Worm (Caenorhabditis elegans) whole organism, young adult: ENCODE measurements around the gene set-21.
A peak's percentile ranks its signal among the peaks of the same experiment; 100 is the strongest.

ENCODE experiments used
- B0019.2 ChIP-seq: fragments of 200-800 bp; sonication (Bioruptor generic); conservative IDR thresholded peaks from 2 replicates; pipeline ENCODE4 v1.3.6; 2022; ENCODE audit warnings: missing genetic modification reagents, missing genetic modification characterization, missing compliant biosample characterization
- D2030.7 ChIP-seq: fragments of 200-800 bp; sonication (Bioruptor generic); IDR thresholded peaks from 2 replicates; pipeline ENCODE4 v1.3.6; 2022; ENCODE audit warnings: missing genetic modification reagents, missing genetic modification characterization, missing compliant biosample characterization
- F23B12.7 ChIP-seq: sonication (generic microtip); optimal IDR thresholded peaks from 2 replicates; lab custom pipeline; 2017; ENCODE audit warnings: missing genetic modification characterization, mild to moderate bottlenecking, missing compliant biosample characterization, antibody characterized with exemption, moderate library complexity; ENCODE audit not compliant: insufficient read depth
- F33H1.4 ChIP-seq: fragments of 200-800 bp; sonication (Bioruptor generic); IDR thresholded peaks from 2 replicates; pipeline ENCODE4 v1.3.6; 2022; ENCODE audit warnings: missing genetic modification reagents, missing genetic modification characterization, missing compliant biosample characterization
- F37B4.10 ChIP-seq: fragments of 200-800 bp; sonication (Bioruptor generic); IDR thresholded peaks from 2 replicates; pipeline ENCODE4 v1.3.6; 2022; ENCODE audit warnings: missing genetic modification characterization, missing compliant biosample characterization
- F52B5.7 ChIP-seq: sonication (generic microtip); optimal IDR thresholded peaks from 2 replicates; lab custom pipeline; 2016; ENCODE audit warnings: mild to moderate bottlenecking, missing genetic modification characterization, missing compliant biosample characterization
- K12H6.12 ChIP-seq: fragments of 200-800 bp; sonication (Bioruptor generic); optimal IDR thresholded peaks from 2 replicates; lab custom pipeline; 2018; ENCODE audit warnings: mild to moderate bottlenecking, missing genetic modification characterization, missing compliant biosample characterization
- T26A5.8 ChIP-seq: sonication (generic microtip); optimal IDR thresholded peaks from 2 replicates; lab custom pipeline; 2016; ENCODE audit warnings: missing genetic modification characterization, missing compliant biosample characterization
- akir-1 ChIP-seq: fragments of 200-800 bp; sonication (Bioruptor generic); optimal IDR thresholded peaks from 2 replicates; lab custom pipeline; 2018; ENCODE audit warnings: mild to moderate bottlenecking, missing genetic modification characterization, moderate library complexity, missing compliant biosample characterization
- aptf-3 ChIP-seq: fragments of 200-800 bp; sonication (Bioruptor generic); IDR thresholded peaks from 2 replicates; pipeline ENCODE4 v1.3.6; 2022; ENCODE audit warnings: missing genetic modification characterization, missing compliant biosample characterization
- atf-7 ChIP-seq: sonication (generic microtip); optimal IDR thresholded peaks from 2 replicates; lab custom pipeline; 2017; ENCODE audit warnings: mild to moderate bottlenecking, missing genetic modification characterization, missing compliant biosample characterization
- attf-6 ChIP-seq: fragments of 200-800 bp; sonication (Bioruptor generic); IDR thresholded peaks from 2 replicates; pipeline ENCODE4 v1.3.6; 2022; ENCODE audit warnings: missing genetic modification reagents, missing genetic modification characterization, missing compliant biosample characterization
- bed-1 ChIP-seq: fragments of 200-800 bp; sonication (Bioruptor generic); IDR thresholded peaks from 2 replicates; pipeline ENCODE4 v1.3.6; 2022; ENCODE audit warnings: missing genetic modification reagents, missing genetic modification characterization, missing compliant biosample characterization
- ceh-40 ChIP-seq: fragments of 200-800 bp; sonication (Bioruptor generic); IDR thresholded peaks from 2 replicates; pipeline ENCODE4 v1.3.6; 2022; ENCODE audit warnings: missing genetic modification characterization, missing compliant biosample characterization
- chd-7 ChIP-seq: sonication (generic microtip); optimal IDR thresholded peaks from 2 replicates; lab custom pipeline; 2016; ENCODE audit warnings: mild to moderate bottlenecking, missing genetic modification characterization, moderate library complexity, missing compliant biosample characterization
- dpl-1 ChIP-seq: fragments of 150-350 bp; optimal IDR thresholded peaks from 2 replicates; lab custom pipeline; 2014; ENCODE audit warnings: missing biosample characterization, missing genetic modification reagents, missing genetic modification characterization
- efl-1 ChIP-seq: fragments of 150-350 bp; optimal IDR thresholded peaks from 2 replicates; lab custom pipeline; 2014; ENCODE audit warnings: missing biosample characterization, missing genetic modification reagents, missing genetic modification characterization
- egl-18 ChIP-seq: fragments of 200-800 bp; sonication (Bioruptor generic); IDR thresholded peaks from 2 replicates; pipeline ENCODE4 v1.3.6; 2022; ENCODE audit warnings: missing genetic modification reagents, missing genetic modification characterization, missing compliant biosample characterization
- egl-44 ChIP-seq: fragments of 200-800 bp; sonication (Bioruptor generic); IDR thresholded peaks from 2 replicates; pipeline ENCODE4 v1.3.6; 2022; ENCODE audit warnings: missing genetic modification reagents, missing genetic modification characterization, missing compliant biosample characterization
- ekl-4 ChIP-seq: fragments of 200-800 bp; sonication (Bioruptor generic); IDR thresholded peaks from 2 replicates; pipeline ENCODE4 v1.3.6; 2022; ENCODE audit warnings: missing genetic modification reagents, missing genetic modification characterization, missing compliant biosample characterization
- hlh-12 ChIP-seq: sonication (generic microtip); optimal IDR thresholded peaks from 2 replicates; lab custom pipeline; 2016; ENCODE audit warnings: missing genetic modification characterization, missing compliant biosample characterization
- hmg-1.2 ChIP-seq: fragments of 200-800 bp; sonication (Bioruptor generic); IDR thresholded peaks from 2 replicates; pipeline ENCODE4 v1.3.6; 2022; ENCODE audit warnings: missing genetic modification reagents, missing genetic modification characterization, missing compliant biosample characterization
- hsf-1 ChIP-seq: fragments of 200-800 bp; sonication (Bioruptor generic); IDR thresholded peaks from 2 replicates; pipeline ENCODE4 v1.3.6; 2022; ENCODE audit warnings: missing genetic modification reagents, missing genetic modification characterization, missing compliant biosample characterization
- lag-1 ChIP-seq: fragments of 200-800 bp; sonication (Bioruptor generic); IDR thresholded peaks from 2 replicates; pipeline ENCODE4 v1.3.6; 2022; ENCODE audit warnings: missing genetic modification reagents, missing genetic modification characterization, missing compliant biosample characterization
- let-526 ChIP-seq: fragments of 200-800 bp; sonication (Bioruptor generic); IDR thresholded peaks from 2 replicates; pipeline ENCODE4 v1.3.6; 2022; ENCODE audit warnings: missing genetic modification reagents, missing genetic modification characterization, missing compliant biosample characterization
- let-607 ChIP-seq, 2 experiments: fragments of 200-800 bp in 1 of 2; sonication (Bioruptor generic) in 1 of 2; sonication (generic microtip) in 1 of 2; optimal IDR thresholded peaks; 2 replicates each; lab custom pipeline; 2016 to 2018; ENCODE audit warnings: mild to moderate bottlenecking in 2 of 2, missing compliant biosample characterization in 2 of 2, missing genetic modification characterization in 2 of 2, moderate library complexity in 2 of 2, missing genotype in 1 of 2
- lin-26 ChIP-seq: fragments of 200-800 bp; sonication (Bioruptor generic); IDR thresholded peaks from 2 replicates; pipeline ENCODE4 v1.3.6; 2022; ENCODE audit warnings: missing genetic modification reagents, missing genetic modification characterization, missing compliant biosample characterization
- lin-35 ChIP-seq, 3 experiments: fragments of 150-350 bp in 2 of 3; sonication (generic microtip) in 1 of 3; optimal IDR thresholded peaks; 2 replicates each; lab custom pipeline; 2014 to 2018; ENCODE audit warnings: missing biosample characterization in 3 of 3, missing genetic modification characterization in 3 of 3, missing genetic modification reagents in 3 of 3
- lin-40 ChIP-seq: sonication (generic microtip); optimal IDR thresholded peaks from 2 replicates; lab custom pipeline; 2016; ENCODE audit warnings: missing genetic modification characterization, mild to moderate bottlenecking, missing compliant biosample characterization, missing genotype, missing genetic modification reagents
- lin-54 ChIP-seq: fragments of 200-800 bp; sonication (Bioruptor generic); optimal IDR thresholded peaks from 2 replicates; lab custom pipeline; 2018; ENCODE audit warnings: mild to moderate bottlenecking, missing genetic modification characterization, missing compliant biosample characterization
- lir-1 ChIP-seq: fragments of 200-800 bp; sonication (Bioruptor generic); conservative IDR thresholded peaks from 2 replicates; pipeline ENCODE4 v1.3.6; 2022; ENCODE audit warnings: missing genetic modification reagents, missing genetic modification characterization, missing compliant biosample characterization
- lsl-1 ChIP-seq: fragments of 200-800 bp; sonication (Bioruptor generic); optimal IDR thresholded peaks from 2 replicates; lab custom pipeline; 2018; ENCODE audit warnings: mild to moderate bottlenecking, missing genetic modification characterization, moderate library complexity, missing compliant biosample characterization
- lsy-27 ChIP-seq: sonication (generic microtip); optimal IDR thresholded peaks from 2 replicates; lab custom pipeline; 2017; ENCODE audit warnings: missing genetic modification characterization, mild to moderate bottlenecking, missing compliant biosample characterization, antibody characterized with exemption, missing genotype, borderline replicate concordance; ENCODE audit not compliant: insufficient read depth
- mcd-1 ChIP-seq: fragments of 200-800 bp; sonication (Bioruptor generic); IDR thresholded peaks from 2 replicates; pipeline ENCODE4 v1.3.6; 2022; ENCODE audit warnings: missing genetic modification reagents, missing genetic modification characterization, missing compliant biosample characterization
- mel-28 ChIP-seq: sonication (generic microtip); optimal IDR thresholded peaks from 2 replicates; lab custom pipeline; 2016; ENCODE audit warnings: borderline replicate concordance, mild to moderate bottlenecking, missing genetic modification characterization, missing compliant biosample characterization
- mes-4 ChIP-seq: sonication (generic microtip); optimal IDR thresholded peaks from 2 replicates; lab custom pipeline; 2016; ENCODE audit warnings: missing genotype, missing genetic modification characterization, missing compliant biosample characterization
- nfyb-1 ChIP-seq: fragments of 200-800 bp; sonication (Bioruptor generic); IDR thresholded peaks from 2 replicates; pipeline ENCODE4 v1.3.6; 2022; ENCODE audit warnings: missing genetic modification reagents, missing genetic modification characterization, missing compliant biosample characterization
- snpc-4 ChIP-seq, 5 experiments: fragments of 150-350 bp in 1 of 5; sonication (generic microtip) in 4 of 5; optimal IDR thresholded peaks; 2 replicates each; lab custom pipeline; 2014 to 2018; ENCODE audit warnings: missing genetic modification characterization in 5 of 5, missing biosample characterization in 3 of 5, antibody characterized with exemption in 2 of 5, mild to moderate bottlenecking in 2 of 5, missing compliant biosample characterization in 2 of 5, missing genotype in 2 of 5, moderate library complexity in 2 of 5, missing genetic modification reagents in 1 of 5
- tbx-9 ChIP-seq: sonication (generic microtip); optimal IDR thresholded peaks from 2 replicates; lab custom pipeline; 2016; ENCODE audit warnings: borderline replicate concordance, missing genetic modification characterization, inconsistent platforms, missing compliant biosample characterization
- xnd-1 ChIP-seq: sonication (generic microtip); optimal IDR thresholded peaks from 2 replicates; lab custom pipeline; 2016; ENCODE audit warnings: missing genotype, missing genetic modification reagents, missing genetic modification characterization, missing compliant biosample characterization
- zfh-2 ChIP-seq: fragments of 200-800 bp; sonication (Bioruptor generic); conservative IDR thresholded peaks from 2 replicates; pipeline ENCODE4 v1.3.6; 2022; ENCODE audit warnings: missing genetic modification reagents, missing genetic modification characterization, missing compliant biosample characterization
- ztf-18 ChIP-seq: sonication (generic microtip); optimal IDR thresholded peaks from 2 replicates; lab custom pipeline; 2016; ENCODE audit warnings: missing genotype, mild to moderate bottlenecking, missing genetic modification characterization, missing compliant biosample characterization
- ztf-22 ChIP-seq: fragments of 200-800 bp; sonication (Bioruptor generic); optimal IDR thresholded peaks from 2 replicates; lab custom pipeline; 2018; ENCODE audit warnings: mild to moderate bottlenecking, missing genetic modification characterization, moderate library complexity, missing compliant biosample characterization

set-21 gene

DNA sequence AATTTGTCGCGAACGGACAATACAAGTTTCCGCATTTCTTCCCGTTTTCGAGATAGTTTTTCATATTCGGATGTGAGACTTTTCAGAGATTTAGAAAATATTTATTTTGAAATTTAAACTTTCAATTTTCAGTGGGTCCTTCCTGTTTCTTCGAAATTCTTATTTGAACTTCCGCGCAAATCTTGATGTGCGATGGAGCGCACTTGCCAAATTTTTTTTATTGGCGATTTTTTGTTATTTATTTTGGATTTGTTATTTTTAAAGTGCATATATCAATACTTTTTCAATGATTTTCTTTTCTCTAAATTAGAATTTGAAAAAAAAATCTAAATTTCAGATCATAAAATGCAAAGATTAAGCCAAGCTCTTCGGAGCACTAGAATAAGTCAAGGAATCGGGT, 33.3 kb upstream of the set-21 start, which contains the start of gene sars-2:
sars-2 (plus strand) TSS at position 341 of the 400 bp plus-strand sequence.
- no peak for TF ChIP-seq ztf-22 (GFP tag; lab: Kevin White, UChicago)
- peak; percentile 52 for TF ChIP-seq efl-1 (GFP tag; lab: Kevin White, UChicago)
- TF ChIP-seq mcd-1: peak; percentile 86
- no peak for TF ChIP-seq D2030.7
- TF ChIP-seq dpl-1 (GFP tag; lab: Kevin White, UChicago): peak; percentile 63
- peak in 1 of 3 experiments; percentile 66 for TF ChIP-seq lin-35 (GFP tag; optimal IDR thresholded peaks at IDR 0.05; lab: Kevin White, UChicago)
- TF ChIP-seq ztf-18 (tag; lab: Kevin White, UChicago): peak; percentile 33
- TF ChIP-seq lin-54 (GFP tag; lab: Kevin White, UChicago): peak; percentile 69
- TF ChIP-seq, all 124 proteins: peak for 6

DNA sequence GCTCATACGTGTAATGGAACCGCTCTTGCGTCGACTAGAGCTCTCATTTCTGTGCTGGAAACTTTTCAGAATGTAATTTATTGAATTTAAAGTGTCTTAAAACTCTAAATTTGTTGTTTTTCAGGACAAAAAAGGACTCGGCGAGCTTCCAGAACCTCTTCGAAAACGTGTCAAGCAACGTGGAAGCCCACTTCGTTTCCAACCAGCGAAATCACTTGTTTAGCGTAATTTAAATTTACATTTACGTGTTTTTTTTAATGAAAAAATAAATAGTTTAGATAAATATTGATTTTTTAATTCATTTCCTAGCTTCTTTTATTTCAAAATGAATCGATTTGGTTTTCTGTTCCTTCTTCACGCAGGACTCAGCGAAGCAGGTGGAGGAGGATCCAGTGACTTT, 31.0 kb upstream of the set-21 start, which contains the start of gene F55F10.3:
F55F10.3 (plus strand) TSS at position 301 of the 400 bp plus-strand sequence.
- TF ChIP-seq atf-7 (no peak), hmg-1.2 (GFP tag; lab: Robert Waterston, UW) (no peak), lin-40 (tag; lab: Kevin White, UChicago) (no peak), T26A5.8 (no peak), egl-18 (GFP tag; lab: Robert Waterston, UW) (no peak)

DNA sequence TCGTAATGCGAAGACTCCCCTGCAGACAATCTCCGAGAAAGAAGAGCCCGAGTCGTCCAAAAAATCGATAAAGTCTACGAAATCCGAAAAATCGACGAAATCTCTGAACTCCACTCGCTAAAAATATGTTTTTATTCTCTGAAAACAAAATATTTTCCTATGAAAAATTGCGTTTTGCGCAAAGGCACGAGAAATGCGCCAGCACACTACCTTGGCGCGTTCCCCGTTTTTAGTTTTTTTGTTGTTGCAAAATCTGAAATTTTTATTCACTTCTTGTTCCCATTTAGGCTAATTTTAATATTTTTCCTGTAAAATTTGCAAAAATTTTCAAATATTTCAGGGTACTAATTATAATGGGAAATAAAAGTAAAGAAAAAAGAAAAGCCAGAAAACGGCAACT, 30.1 kb upstream of the set-21 start, which contains the start of gene F55F10.1:
F55F10.1 (plus strand) TSS at position 341 of the 400 bp plus-strand sequence.
- no peak for TF ChIP-seq atf-7
- no peak for TF ChIP-seq nfyb-1 (GFP tag; lab: Robert Waterston, UW)
- TF ChIP-seq ceh-40: no peak
- no peak for TF ChIP-seq hsf-1 (GFP tag; lab: Robert Waterston, UW)
- no peak for TF ChIP-seq K12H6.12
- peak in 1 of 3 experiments; percentile 65 for TF ChIP-seq lin-35 (GFP tag; optimal IDR thresholded peaks at IDR 0.05; lab: Kevin White, UChicago)
- TF ChIP-seq mel-28 (tag; lab: Kevin White, UChicago): no peak
- TF ChIP-seq F37B4.10 (GFP tag; lab: Robert Waterston, UW): no peak
- no peak for TF ChIP-seq akir-1 (GFP tag; lab: Kevin White, UChicago)
- TF ChIP-seq egl-18 (GFP tag; lab: Robert Waterston, UW): no peak
- peak; percentile 2 for TF ChIP-seq xnd-1 (tag; lab: Kevin White, UChicago)
- TF ChIP-seq B0019.2 (GFP tag; lab: Robert Waterston, UW): no peak
- TF ChIP-seq lag-1 (GFP tag; lab: Robert Waterston, UW): no peak
- TF ChIP-seq F33H1.4 (GFP tag; lab: Robert Waterston, UW): peak; percentile 40
- TF ChIP-seq F52B5.7: no peak
- no peak for TF ChIP-seq chd-7 (tag; lab: Kevin White, UChicago)
- no peak for TF ChIP-seq hlh-12 (tag; lab: Kevin White, UChicago)
- no peak for TF ChIP-seq lin-26
- TF ChIP-seq zfh-2: no peak
- TF ChIP-seq egl-44: no peak
- no peak for TF ChIP-seq bed-1 (GFP tag; lab: Robert Waterston, UW)
- no peak for TF ChIP-seq lir-1 (GFP tag; lab: Robert Waterston, UW)
- peak; percentile 86 for TF ChIP-seq mcd-1
- no peak for TF ChIP-seq lsy-27
- TF ChIP-seq tbx-9 (tag; lab: Kevin White, UChicago): no peak
- no peak for TF ChIP-seq snpc-4 (GFP tag; optimal IDR thresholded peaks at IDR 0.05; lab: Kevin White, UChicago)
- TF ChIP-seq snpc-4 (tag; optimal IDR thresholded peaks at IDR 0.05; lab: Kevin White, UChicago): peak in 3 of 4 experiments; percentile 11 to 77 (median 49)
- no peak for TF ChIP-seq aptf-3 (GFP tag; lab: Robert Waterston, UW)
- TF ChIP-seq mes-4 (tag; lab: Kevin White, UChicago): no peak
- peak; percentile 35 for TF ChIP-seq F23B12.7
- TF ChIP-seq let-607 (tag; optimal IDR thresholded peaks at IDR 0.05; lab: Kevin White, UChicago): no peak
- TF ChIP-seq let-526 (GFP tag; lab: Robert Waterston, UW): no peak
- no peak for TF ChIP-seq attf-6 (GFP tag; lab: Robert Waterston, UW)
- no peak for TF ChIP-seq ekl-4 (GFP tag; lab: Robert Waterston, UW)
- peak; percentile 20 for TF ChIP-seq dpl-1 (GFP tag; lab: Kevin White, UChicago)
- TF ChIP-seq lsl-1 (GFP tag; lab: Kevin White, UChicago): peak; percentile 46
